Fruit fly (Drosophila melanogaster): ENCODE results near the gene Hsp68.

The Hsp68 gene

DNA sequence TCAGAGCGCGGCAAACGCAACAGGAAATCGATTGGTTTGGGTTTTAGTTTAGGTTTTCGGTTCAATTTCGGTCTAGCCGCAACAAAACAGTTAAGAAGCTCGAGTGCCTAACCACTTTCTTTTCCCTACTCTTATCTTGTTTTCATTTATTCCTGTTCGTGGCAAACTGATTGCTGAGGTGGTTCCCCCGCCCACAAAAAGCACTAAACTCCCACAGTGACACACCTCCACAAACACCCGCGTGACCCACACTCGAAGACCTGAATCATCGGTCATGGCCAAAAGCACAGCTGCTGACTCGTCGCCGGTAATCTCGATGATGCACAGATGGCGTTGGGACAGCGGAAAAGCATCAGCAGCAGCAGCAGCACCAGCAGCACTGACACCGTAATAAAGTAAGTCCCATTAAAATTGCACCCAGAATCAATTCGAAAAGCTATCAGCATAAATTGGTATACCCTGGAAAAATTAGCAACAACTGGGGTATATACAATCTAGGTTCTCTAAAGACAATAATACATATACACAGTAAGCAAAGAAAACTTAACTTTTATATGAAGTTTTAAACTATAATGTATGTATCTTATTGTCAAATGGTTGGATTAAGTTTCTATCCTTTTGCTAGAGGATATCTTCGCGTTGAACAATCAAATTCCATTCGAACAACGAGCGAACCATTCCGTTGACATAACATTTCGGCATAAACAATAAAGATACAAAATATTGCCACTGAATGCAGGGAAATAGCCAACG lies 31.2 kb downstream of the Hsp68 start (continued):
- TF ChIP-seq Sry-β (GFP tag; optimal IDR thresholded peaks at IDR 0.05) (no peak), oc (tag; optimal IDR thresholded peaks at IDR 0.05) (no peak), CG3995 (GFP tag; optimal IDR thresholded peaks at IDR 0.05) (no peak), Hr51 (GFP tag; optimal IDR thresholded peaks at IDR 0.05) (peak in 1 of 2 experiments; percentile 62), en (GFP tag; optimal IDR thresholded peaks at IDR 0.05) (no peak), ro (GFP tag; IDR thresholded peaks at IDR 0.05) (no peak), CG7372 (GFP tag; IDR thresholded peaks at IDR 0.05) (no peak), CG3726 (GFP tag; IDR thresholded peaks at IDR 0.05) (no peak), HLH4C (GFP tag; IDR thresholded peaks at IDR 0.05; ENCODE audit: partially characterized antibody) (no peak), ems (GFP tag; optimal IDR thresholded peaks at IDR 0.05) (no peak), run (tag; optimal IDR thresholded peaks at IDR 0.05) (no peak), CG1603 (tag; optimal IDR thresholded peaks at IDR 0.05) (peak; percentile 40), pita (GFP tag; optimal IDR thresholded peaks at IDR 0.05) (no peak), row (GFP tag; IDR thresholded peaks at IDR 0.05) (peak; percentile 51; the same call in 2 of the 3 replicates), CG7839 (tag; optimal IDR thresholded peaks at IDR 0.05) (peak; percentile 69), Meics (GFP tag; optimal IDR thresholded peaks at IDR 0.05) (peak; percentile 9), jigr1 (GFP tag; IDR thresholded peaks at IDR 0.05) (no peak), CG12391 (tag; optimal IDR thresholded peaks at IDR 0.05) (peak; percentile 58), B-H2 (GFP tag; optimal IDR thresholded peaks at IDR 0.05) (no peak), Doc3 (GFP tag; IDR thresholded peaks at IDR 0.05; ENCODE audit: partially characterized antibody) (no peak), ranshi (GFP tag; IDR thresholded peaks at IDR 0.05) (no peak), Antp (GFP tag; optimal IDR thresholded peaks at IDR 0.05) (no peak), Xrp1 (GFP tag; IDR thresholded peaks at IDR 0.05) (peak; percentile 55; the same call in 1 of the 2 replicates), bab2 (GFP tag; optimal IDR thresholded peaks at IDR 0.05) (no peak), NC2α (GFP tag; optimal IDR thresholded peaks at IDR 0.05) (no peak), CG2116 (GFP tag; optimal IDR thresholded peaks at IDR 0.05) (no peak), schlank (tag; optimal IDR thresholded peaks at IDR 0.05) (no peak), Ravus (GFP tag; IDR thresholded peaks at IDR 0.05) (no peak), D (optimal IDR thresholded peaks at IDR 0.05) (no peak), D (GFP tag; optimal IDR thresholded peaks at IDR 0.05) (no peak), ato (GFP tag; IDR thresholded peaks at IDR 0.05; ENCODE audit: partially characterized antibody) (no peak), Ets65A (GFP tag) (no peak), kni (GFP tag; optimal IDR thresholded peaks at IDR 0.05) (no peak), Hr39 (optimal IDR thresholded peaks at IDR 0.05) (no peak), CG34224 (GFP tag; IDR thresholded peaks at IDR 0.05; ENCODE audit: partially characterized antibody) (no peak), CG4730 (GFP tag; IDR thresholded peaks at IDR 0.05) (peak; percentile 27; the same call in 1 of the 2 replicates), H15 (GFP tag; IDR thresholded peaks at IDR 0.05) (no peak), CG12236 (GFP tag; optimal IDR thresholded peaks at IDR 0.05) (no peak), CG8290 (GFP tag; optimal IDR thresholded peaks at IDR 0.05) (no peak), CG8290 (tag; optimal IDR thresholded peaks at IDR 0.05) (peak in 1 of 2 experiments; percentile 29), so (GFP tag; IDR thresholded peaks at IDR 0.05) (no peak; the same call in 2 of the 3 replicates), CG7745 (tag; optimal IDR thresholded peaks at IDR 0.05) (no peak), Lpt (GFP tag; optimal IDR thresholded peaks at IDR 0.05) (no peak), CG4617 (GFP tag; optimal IDR thresholded peaks at IDR 0.05; ENCODE audit: borderline replicate concordance) (no peak), CG8089 (GFP tag; optimal IDR thresholded peaks at IDR 0.05) (no peak), CTCF (GFP tag; optimal IDR thresholded peaks at IDR 0.05) (no peak), prd (optimal IDR thresholded peaks at IDR 0.05) (no peak), prd (GFP tag; IDR thresholded peaks at IDR 0.05) (peak; percentile 49; the same call in 2 of the 3 replicates), eve (GFP tag; optimal IDR thresholded peaks at IDR 0.05) (peak in 1 of 2 experiments; percentile 75), CG31224 (GFP tag; IDR thresholded peaks at IDR 0.05) (no peak), pzg (GFP tag; optimal IDR thresholded peaks at IDR 0.05) (no peak), dmrt11E (tag; optimal IDR thresholded peaks at IDR 0.05) (peak; percentile 26)

All from whole organism, embryonic.